Worm (Caenorhabditis elegans): Measurements from ENCODE around the gene sru-20.

Gene sru-20

DNA sequence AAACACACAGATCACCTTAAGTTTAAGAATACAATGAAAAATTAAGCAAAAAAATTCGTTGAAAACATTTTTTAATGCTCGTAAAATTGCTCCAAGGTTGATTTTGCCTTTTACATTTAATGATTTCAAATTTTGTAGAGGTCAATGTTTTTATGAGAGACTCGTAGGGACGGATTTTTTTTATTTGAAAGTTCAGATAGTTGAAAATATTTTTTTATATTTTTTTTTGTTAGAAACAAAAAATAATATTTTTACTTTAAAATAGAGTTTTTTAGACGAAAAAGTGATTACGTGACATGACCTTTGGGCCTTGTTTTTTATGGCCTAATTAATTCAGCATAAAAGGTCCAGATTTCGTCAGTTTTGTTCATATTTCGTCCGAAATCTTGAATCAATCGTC lies 40.5 kb upstream of the sru-20 start, which contains the start of gene smz-1:
Gene smz-1 (plus strand): TSS at position 301 of the 400 bp plus-strand sequence.
- no peak for TF ChIP-seq nhr-237 (tag; optimal IDR thresholded peaks at IDR 0.05)
- TF ChIP-seq swsn-7 (tag; optimal IDR thresholded peaks at IDR 0.05): no peak
- TF ChIP-seq pax-3 (tag; optimal IDR thresholded peaks at IDR 0.05): no peak
- no peak for TF ChIP-seq nhr-71 (tag; optimal IDR thresholded peaks at IDR 0.05)
- no peak for TF ChIP-seq unc-98 (GFP tag; IDR thresholded peaks at IDR 0.05)
- no peak for TF ChIP-seq unc-30 (tag; optimal IDR thresholded peaks at IDR 0.05)
- TF ChIP-seq ztf-11 (tag; optimal IDR thresholded peaks at IDR 0.05): no peak
- no peak for TF ChIP-seq nhr-11 (tag; optimal IDR thresholded peaks at IDR 0.05)
- TF ChIP-seq lin-39 (tag; optimal IDR thresholded peaks at IDR 0.05): no peak
- TF ChIP-seq Y116A8C.19 (tag; optimal IDR thresholded peaks at IDR 0.05; ENCODE audit: borderline replicate concordance): no peak
- no peak for TF ChIP-seq lin-14 (GFP tag; optimal IDR thresholded peaks at IDR 0.05)
- TF ChIP-seq elt-2 (tag; optimal IDR thresholded peaks at IDR 0.05): no peak
- no peak for TF ChIP-seq lsy-2 (tag; optimal IDR thresholded peaks at IDR 0.05)
- no peak for TF ChIP-seq nhr-12 (tag; optimal IDR thresholded peaks at IDR 0.05)
- TF ChIP-seq rnt-1 (tag; optimal IDR thresholded peaks at IDR 0.05): no peak
- no peak for TF ChIP-seq C34B4.2 (tag; optimal IDR thresholded peaks at IDR 0.05)
- no peak for TF ChIP-seq ces-1 (GFP tag; optimal IDR thresholded peaks at IDR 0.05)

- TF ChIP-seq ets-5 (GFP tag; IDR thresholded peaks at IDR 0.05) (no peak), zag-1 (tag; optimal IDR thresholded peaks at IDR 0.05) (no peak), lir-3 (tag; optimal IDR thresholded peaks at IDR 0.05; ENCODE audit: poor library complexity) (no peak), irx-1 (tag; optimal IDR thresholded peaks at IDR 0.05) (no peak)
These were observed 38.7 kb upstream of the sru-20 start, which contains the start of gene C25G4.7 for ce11 chrIV:12456613-12457012. Gene C25G4.7 (plus strand): TSS chrIV:12456913.

- TF ChIP-seq ama-1 (optimal IDR thresholded peaks at IDR 0.05) (no peak), nhr-71 (tag; optimal IDR thresholded peaks at IDR 0.05) (no peak), lin-13 (GFP tag; optimal IDR thresholded peaks at IDR 0.05) (no peak), blmp-1 (tag; optimal IDR thresholded peaks at IDR 0.05) (no peak), hpl-2 (GFP tag; optimal IDR thresholded peaks at IDR 0.05) (no peak), hlh-4 (tag; optimal IDR thresholded peaks at IDR 0.05) (no peak), snu-23 (GFP tag; optimal IDR thresholded peaks at IDR 0.05) (no peak), pqm-1 (tag; optimal IDR thresholded peaks at IDR 0.05) (no peak), lsy-2 (tag; optimal IDR thresholded peaks at IDR 0.05) (no peak), C16A3.4 (tag; optimal IDR thresholded peaks at IDR 0.05) (no peak), ztf-4 (tag; optimal IDR thresholded peaks at IDR 0.05) (no peak), pag-3 (tag; optimal IDR thresholded peaks at IDR 0.05; ENCODE audit: borderline replicate concordance, insufficient read depth) (no peak)
These were observed 31.9 kb upstream of the sru-20 start, which contains the start of gene C25G4.8 for ce11 chrIV:12463370-12463769. Gene C25G4.8 (minus strand): TSS chrIV:12463470.

DNA sequence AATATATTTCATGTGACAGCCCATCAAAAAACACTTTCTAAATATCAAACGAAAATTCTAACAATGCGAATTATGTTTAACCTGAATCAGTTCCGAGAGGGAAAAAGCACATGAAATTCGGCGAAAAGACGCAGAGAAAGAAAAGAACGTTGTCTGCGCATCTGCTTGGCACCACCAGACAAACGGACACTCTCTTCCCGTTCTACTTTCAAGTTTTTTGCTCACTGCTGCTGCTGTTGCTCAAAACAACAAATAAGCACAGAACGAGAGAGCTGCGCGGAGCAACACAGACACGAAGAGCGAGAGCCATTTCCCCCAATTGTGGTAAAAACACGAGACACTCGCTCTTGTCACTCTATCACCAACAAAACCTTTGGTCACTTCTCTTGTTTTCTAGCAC lies 30.5 kb upstream of the sru-20 start:
- no peak for TF ChIP-seq ceh-8 (GFP tag; optimal IDR thresholded peaks at IDR 0.05)
- TF ChIP-seq skn-1 (tag; optimal IDR thresholded peaks at IDR 0.05): peak; percentile 31
- TF ChIP-seq fkh-4 (tag; optimal IDR thresholded peaks at IDR 0.05; ENCODE audit: borderline replicate concordance): no peak
- TF ChIP-seq ceh-82 (tag; optimal IDR thresholded peaks at IDR 0.05): peak in 1 of 3 experiments; percentile 46
- TF ChIP-seq nhr-85 (tag): peak; percentile 38
- TF ChIP-seq lin-14 (GFP tag; optimal IDR thresholded peaks at IDR 0.05): peak; percentile 85
- peak; percentile 83 for TF ChIP-seq fkh-8 (tag; optimal IDR thresholded peaks at IDR 0.05)
- peak; percentile 6 for TF ChIP-seq nhr-77 (tag; optimal IDR thresholded peaks at IDR 0.05)
- TF ChIP-seq sptf-1 (tag; optimal IDR thresholded peaks at IDR 0.05): no peak
- TF ChIP-seq fkh-10 (GFP tag; optimal IDR thresholded peaks at IDR 0.05): peak; percentile 19
- peak; percentile 16 to 30 for TF ChIP-seq efl-1 (optimal IDR thresholded peaks at IDR 0.05)
- TF ChIP-seq efl-1 (GFP tag; optimal IDR thresholded peaks at IDR 0.05 in 1 of 2): peak in 1 of 2 experiments; percentile 15
- peak in 1 of 2 experiments; percentile 22 for TF ChIP-seq lin-35 (GFP tag; optimal IDR thresholded peaks at IDR 0.05)

All from whole organism, L1 larva.